Worm (Caenorhabditis elegans): ENCODE measurements around the gene cwp-5.

The cwp-5 gene

DNA sequence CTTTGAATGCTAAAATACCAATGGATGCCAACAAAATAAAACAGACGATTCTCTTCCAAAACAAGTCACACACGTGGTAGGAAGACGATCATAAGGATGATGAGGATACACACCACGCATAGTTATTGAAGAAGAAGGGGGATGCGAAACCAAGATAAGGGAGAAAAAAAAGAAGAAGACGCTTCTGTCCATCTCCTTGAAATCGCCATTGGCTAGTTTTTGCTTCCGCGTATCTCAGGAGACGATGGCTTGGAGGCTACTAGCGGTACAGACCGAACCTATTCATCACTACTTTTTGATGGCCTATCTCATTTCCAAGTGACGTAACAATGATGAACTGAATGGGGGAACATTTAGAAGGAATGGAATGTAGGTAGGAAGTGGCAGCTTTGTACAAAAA lies 25.5 kb downstream of the cwp-5 start:
- TF ChIP-seq elt-3 (tag; optimal IDR thresholded peaks at IDR 0.05) (peak in 2 of 6 experiments; percentile 38 to 41), dpl-1 (GFP tag; optimal IDR thresholded peaks at IDR 0.05) (peak in 1 of 3 experiments; percentile 2), vab-15 (tag; optimal IDR thresholded peaks at IDR 0.05) (no peak), nhr-20 (tag; optimal IDR thresholded peaks at IDR 0.05) (peak; percentile 57), rnt-1 (tag; optimal IDR thresholded peaks at IDR 0.05) (peak; percentile 13), ceh-82 (tag; optimal IDR thresholded peaks at IDR 0.05) (peak in 1 of 3 experiments; percentile 13), nhr-28 (tag; optimal IDR thresholded peaks at IDR 0.05) (no peak), zip-4 (GFP tag; optimal IDR thresholded peaks at IDR 0.05) (no peak), tlp-1 (tag; optimal IDR thresholded peaks at IDR 0.05) (no peak), lin-14 (GFP tag; optimal IDR thresholded peaks at IDR 0.05) (peak; percentile 70), ama-1 (optimal IDR thresholded peaks at IDR 0.05) (no peak), tbx-2 (tag; optimal IDR thresholded peaks at IDR 0.05) (peak; percentile 13), sptf-1 (tag; optimal IDR thresholded peaks at IDR 0.05) (no peak), snu-23 (GFP tag; optimal IDR thresholded peaks at IDR 0.05) (peak; percentile 44), skn-1 (tag; optimal IDR thresholded peaks at IDR 0.05) (no peak), ets-5 (GFP tag; IDR thresholded peaks at IDR 0.05) (no peak), nhr-71 (tag; optimal IDR thresholded peaks at IDR 0.05) (peak; percentile 45), elt-2 (tag; optimal IDR thresholded peaks at IDR 0.05) (no peak), nhr-90 (tag; optimal IDR thresholded peaks at IDR 0.05; ENCODE audit: poor library complexity) (peak; percentile 41), egl-27 (tag; optimal IDR thresholded peaks at IDR 0.05) (no peak), nhr-47 (tag; optimal IDR thresholded peaks at IDR 0.05) (peak; percentile 8), aly-2 (tag; optimal IDR thresholded peaks at IDR 0.05) (no peak), nhr-77 (tag; optimal IDR thresholded peaks at IDR 0.05) (no peak), pag-3 (tag; optimal IDR thresholded peaks at IDR 0.05; ENCODE audit: borderline replicate concordance, insufficient read depth) (no peak), nhr-19 (GFP tag; conservative IDR thresholded peaks at IDR 0.05) (no peak), ztf-11 (tag; optimal IDR thresholded peaks at IDR 0.05) (no peak), dsc-1 (tag; optimal IDR thresholded peaks at IDR 0.05) (no peak), alr-1 (tag; optimal IDR thresholded peaks at IDR 0.05; ENCODE audit: borderline replicate concordance) (no peak), mdl-1 (tag; optimal IDR thresholded peaks at IDR 0.05) (peak in 1 of 2 experiments; percentile 74), nhr-76 (tag; optimal IDR thresholded peaks at IDR 0.05) (no peak), unc-30 (tag; optimal IDR thresholded peaks at IDR 0.05) (no peak), blmp-1 (tag; optimal IDR thresholded peaks at IDR 0.05) (peak; percentile 61), hlh-17 (GFP tag; optimal IDR thresholded peaks at IDR 0.05; ENCODE audit: borderline replicate concordance) (no peak), ceh-8 (GFP tag; optimal IDR thresholded peaks at IDR 0.05) (no peak), hlh-4 (tag; optimal IDR thresholded peaks at IDR 0.05) (no peak), lin-15B (tag; optimal IDR thresholded peaks at IDR 0.05) (no peak), nhr-85 (tag) (peak; percentile 92), mab-9 (GFP tag; IDR thresholded peaks at IDR 0.05) (no peak), swsn-7 (tag; optimal IDR thresholded peaks at IDR 0.05) (no peak), efl-3 (GFP tag; optimal IDR thresholded peaks at IDR 0.05) (no peak), lin-35 (GFP tag; optimal IDR thresholded peaks at IDR 0.05) (peak in 1 of 2 experiments; percentile 57)

DNA sequence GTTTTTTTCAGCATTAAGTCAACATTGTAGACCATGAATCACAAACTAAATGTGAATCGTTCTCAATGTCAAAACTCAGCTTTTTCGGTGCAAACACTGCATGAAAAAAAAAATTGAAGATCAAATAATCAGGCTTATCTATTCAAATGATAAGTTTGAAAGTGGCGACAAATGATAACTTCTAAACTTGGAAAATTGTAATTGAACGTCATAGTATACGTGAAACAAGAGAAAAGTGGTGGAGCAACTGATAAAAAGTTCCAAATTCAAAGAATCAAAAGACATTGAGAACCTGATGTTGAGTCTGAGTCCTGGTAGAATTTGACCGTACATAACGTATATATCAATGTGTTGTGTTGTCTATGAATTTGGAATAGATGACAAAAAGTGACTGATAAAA lies 26.6 kb downstream of the cwp-5 start:
- TF ChIP-seq elt-2 (tag; optimal IDR thresholded peaks at IDR 0.05) (peak; percentile 83), nhr-20 (tag; optimal IDR thresholded peaks at IDR 0.05) (no peak)

Data from whole organism, L1 larva.